Fruit fly (Drosophila melanogaster) whole organism, embryonic: ENCODE results near the gene CG4382.
A peak's percentile ranks its signal among the peaks of the same experiment; 100 is the strongest.

Experiments used
- ATbp ChIP-seq: fragments of 200-800 bp; sonication (Bioruptor generic); optimal IDR thresholded peaks from 2 replicates; lab custom pipeline; 2017; ENCODE audit warnings: missing biosample characterization, mild to moderate bottlenecking, missing genetic modification characterization, missing genetic modification reagents
- Awh ChIP-seq: fragments of 200-800 bp; sonication (Bioruptor generic); IDR thresholded peaks from 2 replicates; pipeline ENCODE4, ENCODE4 v1.3.6; 2022; ENCODE audit warnings: missing biosample characterization, missing genetic modification characterization
- B-H2 ChIP-seq: fragments of 200-800 bp; sonication (Bioruptor generic); optimal IDR thresholded peaks from 2 replicates; lab custom pipeline; 2018; ENCODE audit warnings: missing biosample characterization, mild to moderate bottlenecking, missing genetic modification characterization
- Blimp-1 ChIP-seq: fragments of 200-800 bp; sonication (Bioruptor generic); optimal IDR thresholded peaks from 3 replicates; lab custom pipeline; 2018; ENCODE audit warnings: missing biosample characterization, missing genetic modification characterization, mild to moderate bottlenecking, moderate library complexity, missing genetic modification reagents
- CG10543 ChIP-seq: fragments of 200-800 bp; sonication (Bioruptor generic); optimal IDR thresholded peaks from 3 replicates; lab custom pipeline; 2017; ENCODE audit warnings: missing biosample characterization, mild to moderate bottlenecking, missing genetic modification characterization, moderate library complexity
- CG10565 ChIP-seq: fragments of 200-800 bp; sonication (Bioruptor generic); optimal IDR thresholded peaks from 3 replicates; lab custom pipeline; 2016; ENCODE audit warnings: missing biosample characterization, mild to moderate bottlenecking, missing genetic modification characterization
- CG11247 ChIP-seq: fragments of 200-800 bp; sonication (Bioruptor generic); IDR thresholded peaks from 2 replicates; pipeline ENCODE4 v1.3.6; 2022; ENCODE audit warnings: missing biosample characterization, missing genetic modification characterization
- CG11456 ChIP-seq: fragments of 200-800 bp; sonication (Bioruptor generic); IDR thresholded peaks from 3 replicates; pipeline ENCODE4 v1.3.6; 2022; ENCODE audit warnings: missing biosample characterization, missing genetic modification characterization
- CG12391 ChIP-seq: fragments of 200-800 bp; sonication (Bioruptor generic); optimal IDR thresholded peaks from 3 replicates; lab custom pipeline; 2018; ENCODE audit warnings: missing biosample characterization, mild to moderate bottlenecking, missing genetic modification characterization, moderate library complexity
- CG13775 ChIP-seq: fragments of 200-800 bp; sonication (Bioruptor generic); optimal IDR thresholded peaks from 3 replicates; lab custom pipeline; 2017; ENCODE audit warnings: missing biosample characterization, mild to moderate bottlenecking, missing genetic modification characterization
- CG17361 ChIP-seq: fragments of 200-800 bp; sonication (Bioruptor generic); IDR thresholded peaks from 3 replicates; pipeline ENCODE4 v1.3.6; 2022; ENCODE audit warnings: missing biosample characterization, missing genetic modification characterization
- CG1792 ChIP-seq: fragments of 200-800 bp; sonication (Bioruptor generic); optimal IDR thresholded peaks from 2 replicates; lab custom pipeline; 2016; ENCODE audit warnings: missing biosample characterization, missing genetic modification characterization
- CG2199 ChIP-seq: fragments of 200-800 bp; sonication (Bioruptor generic); IDR thresholded peaks from 3 replicates; pipeline ENCODE4 v1.3.6; 2022; ENCODE audit warnings: missing biosample characterization, missing genetic modification characterization
- CG43689 ChIP-seq: fragments of 200-800 bp; sonication (Bioruptor generic); IDR thresholded peaks from 2 replicates; pipeline ENCODE4 v1.3.6; 2022; ENCODE audit warnings: missing biosample characterization, missing genetic modification characterization
- CG6689 ChIP-seq: fragments of 200-800 bp; sonication (Bioruptor generic); IDR thresholded peaks from 2 replicates; pipeline ENCODE4 v1.3.6; 2022; ENCODE audit warnings: missing biosample characterization, missing genetic modification characterization
- CG7271 ChIP-seq: fragments of 200-800 bp; sonication (Bioruptor generic); optimal IDR thresholded peaks from 2 replicates; lab custom pipeline; 2018; ENCODE audit warnings: missing biosample characterization, mild to moderate bottlenecking, missing genetic modification characterization, moderate library complexity
- CG7357 ChIP-seq: fragments of 200-800 bp; sonication (Bioruptor generic); IDR thresholded peaks from 3 replicates; pipeline ENCODE4 v1.3.6; 2022; ENCODE audit warnings: missing biosample characterization, missing genetic modification characterization
- CG7556 ChIP-seq: fragments of 200-800 bp; sonication (Bioruptor generic); optimal IDR thresholded peaks from 2 replicates; lab custom pipeline; 2017; ENCODE audit warnings: missing biosample characterization, mild to moderate bottlenecking, missing genetic modification characterization
- CG9437 ChIP-seq: fragments of 200-800 bp; sonication (Bioruptor generic); optimal IDR thresholded peaks from 2 replicates; lab custom pipeline; 2018; ENCODE audit warnings: missing biosample characterization, mild to moderate bottlenecking, missing genetic modification characterization
- CG9817 ChIP-seq: fragments of 200-800 bp; sonication (Bioruptor generic); optimal IDR thresholded peaks from 2 replicates; lab custom pipeline; 2018; ENCODE audit warnings: missing biosample characterization, mild to moderate bottlenecking, missing genetic modification characterization, moderate library complexity
- D ChIP-seq, 2 experiments: fragments of 200-800 bp in 1 of 2; fragments of >200 bp in 1 of 2; sonication (Bioruptor generic) in 1 of 2; optimal IDR thresholded peaks; 2 replicates in 1 of 2; 3 replicates in 1 of 2; lab custom pipeline; 2017; ENCODE audit warnings: mild to moderate bottlenecking in 1 of 2, missing biosample characterization in 1 of 2, missing genetic modification characterization in 1 of 2, missing genetic modification reagents in 1 of 2
- Doc3 ChIP-seq: fragments of 200-800 bp; sonication (Bioruptor generic); IDR thresholded peaks from 3 replicates; pipeline ENCODE4 v1.3.6; 2022; ENCODE audit warnings: missing biosample characterization, missing genetic modification characterization; ENCODE audit not compliant: partially characterized antibody
- Hand ChIP-seq: fragments of 200-800 bp; sonication (Bioruptor generic); optimal IDR thresholded peaks from 2 replicates; lab custom pipeline; 2017; ENCODE audit warnings: mild to moderate bottlenecking, missing biosample characterization, missing genetic modification reagents, missing genetic modification characterization
- Hr39 ChIP-seq: fragments of >200 bp; optimal IDR thresholded peaks from 2 replicates; lab custom pipeline; 2017
- Hr51 ChIP-seq, 2 experiments: fragments of 200-800 bp; sonication (Bioruptor generic); optimal IDR thresholded peaks; 2 replicates in 1 of 2; 3 replicates in 1 of 2; lab custom pipeline; 2016 to 2018; ENCODE audit warnings: missing biosample characterization in 2 of 2, missing genetic modification characterization in 2 of 2, mild to moderate bottlenecking in 1 of 2, moderate library complexity in 1 of 2
- Meics ChIP-seq: fragments of 200-800 bp; sonication (Bioruptor generic); optimal IDR thresholded peaks from 2 replicates; lab custom pipeline; 2017; ENCODE audit warnings: missing biosample characterization, mild to moderate bottlenecking, missing genetic modification characterization
- Myb ChIP-seq: fragments of 200-800 bp; sonication (Bioruptor generic); optimal IDR thresholded peaks from 2 replicates; lab custom pipeline; 2016; ENCODE audit warnings: missing biosample characterization, missing genetic modification characterization
- NC2α ChIP-seq: fragments of 200-800 bp; sonication (Bioruptor generic); optimal IDR thresholded peaks from 2 replicates; lab custom pipeline; 2016; ENCODE audit warnings: missing biosample characterization, missing genetic modification characterization
- Sry-δ ChIP-seq: fragments of 200-800 bp; sonication (Bioruptor generic); optimal IDR thresholded peaks from 2 replicates; lab custom pipeline; 2016; ENCODE audit warnings: missing biosample characterization, missing genetic modification characterization
- Xrp1 ChIP-seq: fragments of 200-800 bp; sonication (Bioruptor generic); IDR thresholded peaks from 2 replicates; pipeline ENCODE4 v1.3.6; 2022; ENCODE audit warnings: missing biosample characterization, missing genetic modification characterization
- al ChIP-seq: fragments of 200-800 bp; sonication (Bioruptor generic); IDR thresholded peaks from 2 replicates; pipeline ENCODE4 v1.3.6; 2022; ENCODE audit warnings: missing biosample characterization, missing genetic modification characterization
- bbx ChIP-seq: fragments of 200-800 bp; sonication (Bioruptor generic); IDR thresholded peaks from 2 replicates; pipeline ENCODE4 v1.3.6; 2022; ENCODE audit warnings: missing biosample characterization, missing genetic modification characterization; ENCODE audit not compliant: partially characterized antibody
- br ChIP-seq: fragments of >200 bp; optimal IDR thresholded peaks from 2 replicates; lab custom pipeline; 2017
- cad ChIP-seq: fragments of >200 bp; optimal IDR thresholded peaks from 2 replicates; lab custom pipeline; 2017; ENCODE audit warnings: missing biosample characterization, missing genetic modification characterization
- exex ChIP-seq: fragments of 200-800 bp; sonication (Bioruptor generic); optimal IDR thresholded peaks from 4 replicates; lab custom pipeline; 2018; ENCODE audit warnings: missing biosample characterization, mild to moderate bottlenecking, missing genetic modification characterization, moderate library complexity
- gsb-n ChIP-seq: fragments of 200-800 bp; sonication (Bioruptor generic); optimal IDR thresholded peaks from 3 replicates; lab custom pipeline; 2018; ENCODE audit warnings: missing biosample characterization, mild to moderate bottlenecking, missing genetic modification characterization
- insv ChIP-seq, 2 experiments: fragments of 200-800 bp; sonication (Bioruptor generic); optimal IDR thresholded peaks; 3 replicates each; lab custom pipeline; 2016 to 2018; ENCODE audit warnings: missing biosample characterization in 2 of 2, missing genetic modification characterization in 2 of 2
- ken ChIP-seq: fragments of 200-800 bp; sonication (Bioruptor generic); IDR thresholded peaks from 3 replicates; pipeline ENCODE4 v1.3.6; 2022; ENCODE audit warnings: missing biosample characterization, missing genetic modification characterization
- kni ChIP-seq: fragments of 200-800 bp; sonication (Bioruptor generic); optimal IDR thresholded peaks from 3 replicates; lab custom pipeline; 2017; ENCODE audit warnings: mild to moderate bottlenecking, missing biosample characterization, missing genetic modification reagents, missing genetic modification characterization
- nom ChIP-seq: fragments of 200-800 bp; sonication (Bioruptor generic); optimal IDR thresholded peaks from 2 replicates; lab custom pipeline; 2017; ENCODE audit warnings: missing biosample characterization, missing genetic modification characterization, mild to moderate bottlenecking, moderate library complexity, missing genetic modification reagents
- pan ChIP-seq, 4 experiments: fragments of >200 bp in 3 of 4; fragments of 200-800 bp in 1 of 4; sonication (Bioruptor generic) in 1 of 4; optimal IDR thresholded peaks in 3 of 4; IDR thresholded peaks in 1 of 4; 2 replicates each; pipeline versions ENCODE4 v1.3.6 to Lab custom; 2017 to 2022; ENCODE audit warnings: missing biosample characterization in 2 of 4, missing genetic modification characterization in 2 of 4, mixed read lengths in 1 of 4
- pnt ChIP-seq: fragments of 200-800 bp; sonication (Bioruptor generic); optimal IDR thresholded peaks from 3 replicates; lab custom pipeline; 2016; ENCODE audit warnings: missing biosample characterization, missing genetic modification characterization
- prd ChIP-seq, 3 experiments: fragments of >200 bp in 2 of 3; fragments of 200-800 bp in 1 of 3; sonication (Bioruptor generic) in 1 of 3; optimal IDR thresholded peaks in 2 of 3; IDR thresholded peaks in 1 of 3; 2 replicates in 2 of 3; 3 replicates in 1 of 3; pipeline versions ENCODE4 v1.3.6 to Lab custom; 2017 to 2022; ENCODE audit warnings: missing biosample characterization in 1 of 3, missing genetic modification characterization in 1 of 3
- slou ChIP-seq: fragments of 200-800 bp; sonication (Bioruptor generic); optimal IDR thresholded peaks from 3 replicates; lab custom pipeline; 2016; ENCODE audit warnings: missing biosample characterization, missing genetic modification characterization
- sob ChIP-seq: fragments of 200-800 bp; sonication (Bioruptor generic); IDR thresholded peaks from 2 replicates; pipeline ENCODE4 v1.3.6; 2022; ENCODE audit warnings: missing biosample characterization, missing genetic modification characterization
- stwl ChIP-seq: fragments of 200-800 bp; sonication (Bioruptor generic); optimal IDR thresholded peaks from 3 replicates; lab custom pipeline; 2018; ENCODE audit warnings: missing biosample characterization, mild to moderate bottlenecking, missing genetic modification characterization, moderate library complexity
- sug ChIP-seq: fragments of 200-800 bp; optimal IDR thresholded peaks from 2 replicates; lab custom pipeline; 2019; ENCODE audit warnings: missing biosample characterization, mild to moderate bottlenecking, missing genetic modification characterization, moderate library complexity
- tna ChIP-seq: fragments of 200-800 bp; sonication (Bioruptor generic); IDR thresholded peaks from 2 replicates; pipeline ENCODE4 v1.3.6; 2022; ENCODE audit warnings: missing biosample characterization, missing genetic modification characterization; ENCODE audit not compliant: partially characterized antibody
- wek ChIP-seq: fragments of 200-800 bp; sonication (Bioruptor generic); optimal IDR thresholded peaks from 3 replicates; lab custom pipeline; 2018; ENCODE audit warnings: missing biosample characterization, mild to moderate bottlenecking, missing genetic modification characterization, moderate library complexity
- z ChIP-seq: fragments of 200-800 bp; sonication (Bioruptor generic); IDR thresholded peaks from 3 replicates; pipeline ENCODE4 v1.3.6; 2022; ENCODE audit warnings: missing biosample characterization, missing genetic modification characterization

CG4382 gene

dm6 chr2L:9601220-9601619 lies 548 bp upstream of the CG4382 start (continued):
- TF ChIP-seq kni (GFP tag; lab: Kevin White, UChicago) (no peak), B-H2 (GFP tag; lab: Kevin White, UChicago) (no peak), exex (tag; lab: Kevin White, UChicago) (no peak), CG1792 (no peak), ATbp (GFP tag; lab: Kevin White, UChicago) (no peak), Hr51 (GFP tag; optimal IDR thresholded peaks at IDR 0.05; lab: Kevin White, UChicago) (no peak), CG11247 (no peak), tna (GFP tag; lab: Robert Waterston, UW) (no peak), CG9817 (tag; lab: Kevin White, UChicago) (no peak), Myb (no peak), Doc3 (GFP tag; lab: Robert Waterston, UW) (no peak), prd (optimal IDR thresholded peaks at IDR 0.05; lab: Kevin White, UChicago) (no peak), prd (GFP tag; IDR thresholded peaks at IDR 0.05; lab: Robert Waterston, UW) (peak; percentile 19; the same call in 1 of the 3 replicates), D (optimal IDR thresholded peaks at IDR 0.05; lab: Kevin White, UChicago) (peak; percentile 82), D (GFP tag; optimal IDR thresholded peaks at IDR 0.05; lab: Kevin White, UChicago) (peak; percentile 32), Hr39 (lab: Kevin White, UChicago) (no peak), CG9437 (GFP tag; lab: Kevin White, UChicago) (no peak), gsb-n (tag; lab: Kevin White, UChicago) (peak; percentile 63), Sry-δ (no peak), CG10565 (no peak), Awh (GFP tag; lab: Robert Waterston, UW) (no peak), NC2α (GFP tag; lab: Kevin White, UChicago) (no peak), sob (no peak), insv (GFP tag; optimal IDR thresholded peaks at IDR 0.05; lab: Kevin White, UChicago) (peak in 1 of 2 experiments; percentile 77), bbx (GFP tag; lab: Robert Waterston, UW) (no peak), wek (GFP tag; lab: Kevin White, UChicago) (no peak), CG17361 (no peak), CG2199 (GFP tag; lab: Robert Waterston, UW) (0 out of 3 replicates have a peak, but pooled peaks have one; percentile 37), CG13775 (GFP tag; lab: Kevin White, UChicago) (no peak), cad (peak; percentile 53)

- TF ChIP-seq z (peak; percentile 51; the same call in 1 of the 3 replicates), Blimp-1 (GFP tag; lab: Kevin White, UChicago) (peak; percentile 67), Hand (GFP tag; lab: Kevin White, UChicago) (no peak), slou (no peak), al (no peak), pnt (GFP tag; lab: Kevin White, UChicago) (peak; percentile 2), CG6689 (peak; percentile 77), CG43689 (no peak), CG12391 (peak; percentile 71), nom (GFP tag; lab: Kevin White, UChicago) (no peak), Meics (GFP tag; lab: Kevin White, UChicago) (no peak), sug (no peak), stwl (tag; lab: Kevin White, UChicago) (no peak), Xrp1 (GFP tag; lab: Robert Waterston, UW) (peak; percentile 94), CG7271 (tag; lab: Kevin White, UChicago) (peak; percentile 5), pan (optimal IDR thresholded peaks at IDR 0.05; lab: Kevin White, UChicago) (no peak), pan (GFP tag; optimal IDR thresholded peaks at IDR 0.05 in 1 of 2, IDR thresholded peaks at IDR 0.05 in 1 of 2) (peak in 1 of 2 experiments; percentile 75), CG11456 (peak; percentile 70; the same call in 2 of the 3 replicates), CG7556 (GFP tag; lab: Kevin White, UChicago) (peak; percentile 70), CG10543 (GFP tag; lab: Kevin White, UChicago) (no peak), CG7357 (GFP tag; lab: Robert Waterston, UW) (peak; percentile 52; the same call in 1 of the 3 replicates), ken (GFP tag; lab: Robert Waterston, UW) (peak; percentile 69), br (no peak)
Measured at dm6 chr2L:9598390-9598789, 2.3 kb downstream of the CG4382 start.
